Worm (Caenorhabditis elegans) whole organism, L4 larva: ENCODE results near the gene pdhk-2.

ENCODE experiments used
- D1046.2 ChIP-seq: fragments of 200-800 bp; sonication (Bioruptor generic); IDR thresholded peaks from 2 replicates; pipeline ENCODE4 v1.3.6; 2022; ENCODE audit warnings: missing genetic modification characterization, missing compliant biosample characterization
- T26A8.4 ChIP-seq: fragments of 200-800 bp; sonication (Bioruptor generic); IDR thresholded peaks from 2 replicates; pipeline ENCODE4 v1.3.6; 2022; ENCODE audit warnings: missing genetic modification characterization, missing compliant biosample characterization
- dve-1 ChIP-seq: sonication (generic microtip); optimal IDR thresholded peaks from 2 replicates; lab custom pipeline; 2017; ENCODE audit warnings: antibody characterized with exemption, mild to moderate bottlenecking, missing genetic modification characterization, missing compliant biosample characterization; ENCODE audit not compliant: insufficient read depth
- hif-1 ChIP-seq, 2 experiments: sonication (generic microtip); optimal IDR thresholded peaks; 2 replicates each; lab custom pipeline; 2016 to 2017; ENCODE audit warnings: missing compliant biosample characterization in 2 of 2, missing genetic modification characterization in 2 of 2, missing genetic modification reagents in 2 of 2, missing genotype in 2 of 2, mild to moderate bottlenecking in 1 of 2
- nhr-10 ChIP-seq: fragments of 150-350 bp; optimal IDR thresholded peaks from 2 replicates; lab custom pipeline; 2014; ENCODE audit warnings: missing biosample characterization, missing genetic modification characterization
- nhr-28 ChIP-seq: fragments of 150-350 bp; optimal IDR thresholded peaks from 2 replicates; lab custom pipeline; 2014; ENCODE audit warnings: missing biosample characterization, missing genetic modification characterization
- nhr-41 ChIP-seq: fragments of 200-800 bp; sonication (Bioruptor generic); IDR thresholded peaks from 2 replicates; pipeline ENCODE4 v1.3.6; 2022; ENCODE audit warnings: missing genetic modification reagents, missing genetic modification characterization, missing compliant biosample characterization
- nhr-76 ChIP-seq: fragments of 150-350 bp; optimal IDR thresholded peaks from 2 replicates; lab custom pipeline; 2014; ENCODE audit warnings: missing biosample characterization, missing genetic modification characterization
- pha-4 ChIP-seq, 2 experiments: fragments of 150-350 bp in 1 of 2; fragments of 200-800 bp in 1 of 2; sonication (Bioruptor generic) in 1 of 2; IDR thresholded peaks in 1 of 2; optimal IDR thresholded peaks in 1 of 2; 2 replicates each; pipeline versions ENCODE4 v1.3.6 to Lab custom; 2014 to 2022; ENCODE audit warnings: missing genetic modification characterization in 2 of 2, missing genetic modification reagents in 2 of 2, missing biosample characterization in 1 of 2, missing compliant biosample characterization in 1 of 2
- pqm-1 ChIP-seq: sonication (generic microtip); optimal IDR thresholded peaks from 2 replicates; lab custom pipeline; 2017; ENCODE audit warnings: missing biosample characterization, missing genetic modification characterization
- skn-1 ChIP-seq: fragments of 150-350 bp; optimal IDR thresholded peaks from 2 replicates; lab custom pipeline; 2014; ENCODE audit warnings: missing biosample characterization, missing genetic modification characterization
- unc-130 ChIP-seq: sonication (generic microtip); optimal IDR thresholded peaks from 2 replicates; lab custom pipeline; 2016; ENCODE audit warnings: missing genetic modification reagents, missing genetic modification characterization, missing compliant biosample characterization
- unc-62 ChIP-seq, 3 experiments: fragments of 150-350 bp in 1 of 3; sonication (generic microtip); optimal IDR thresholded peaks in 2 of 3; peaks in 1 of 3; 1 replicate in 1 of 3; 2 replicates in 2 of 3; lab custom pipeline; 2014 to 2017; ENCODE audit warnings: missing biosample characterization in 3 of 3, missing genetic modification characterization in 3 of 3, missing genetic modification reagents in 3 of 3, missing genotype in 1 of 3
- zip-2 ChIP-seq: fragments of 150-350 bp; optimal IDR thresholded peaks from 2 replicates; lab custom pipeline; 2014; ENCODE audit warnings: missing biosample characterization, missing genetic modification characterization

ce11 chrIII:8786077-8786476 lies 44.9 kb upstream of the pdhk-2 start, which contains the start of gene K02D10.8:
- TF ChIP-seq nhr-28: no peak
- TF ChIP-seq unc-62 (GFP tag; optimal IDR thresholded peaks at IDR 0.05 in 1 of 2; lab: Kevin White, UChicago): no peak
- TF ChIP-seq unc-62 (tag; optimal IDR thresholded peaks at IDR 0.05; lab: Kevin White, UChicago): no peak
- no peak for TF ChIP-seq zip-2 (tag; lab: Kevin White, UChicago)
- no peak for TF ChIP-seq dve-1 (tag; lab: Kevin White, UChicago)
- TF ChIP-seq pha-4 (GFP tag; IDR thresholded peaks at IDR 0.05; lab: Robert Waterston, UW): no peak
- no peak for TF ChIP-seq pha-4 (tag; optimal IDR thresholded peaks at IDR 0.05; lab: Kevin White, UChicago)
- TF ChIP-seq nhr-10: no peak
- TF ChIP-seq D1046.2: no peak
- no peak for TF ChIP-seq pqm-1
- no peak for TF ChIP-seq skn-1 (tag; lab: Kevin White, UChicago)
- TF ChIP-seq T26A8.4 (GFP tag; lab: Robert Waterston, UW): no peak
- TF ChIP-seq hif-1 (tag; optimal IDR thresholded peaks at IDR 0.05; lab: Kevin White, UChicago): no peak
- no peak for TF ChIP-seq nhr-76 (tag; lab: Kevin White, UChicago)
- TF ChIP-seq nhr-41 (GFP tag; lab: Robert Waterston, UW): no peak
- TF ChIP-seq unc-130: no peak
